Worm (Caenorhabditis elegans) whole organism, L4 larva: ENCODE data around the gene R05H5.4.

Source experiments
- F10B5.3 ChIP-seq: sonication (generic microtip); optimal IDR thresholded peaks from 2 replicates; lab custom pipeline; 2016; ENCODE audit warnings: mild to moderate bottlenecking, missing genetic modification characterization, missing compliant biosample characterization
- F26F4.8 ChIP-seq: fragments of 200-800 bp; sonication (Bioruptor generic); conservative IDR thresholded peaks from 2 replicates; pipeline ENCODE4 v1.3.6; 2022; ENCODE audit warnings: missing genetic modification characterization, missing compliant biosample characterization
- F37D6.2 ChIP-seq: sonication (generic microtip); optimal IDR thresholded peaks from 2 replicates; lab custom pipeline; 2016; ENCODE audit warnings: mild to moderate bottlenecking, missing genetic modification characterization, missing compliant biosample characterization
- F44E2.7 ChIP-seq: fragments of 200-800 bp; sonication (Bioruptor generic); IDR thresholded peaks from 2 replicates; pipeline ENCODE4 v2.1.2; 2022; ENCODE audit warnings: missing genetic modification characterization, missing compliant biosample characterization
- T26A8.4 ChIP-seq: fragments of 200-800 bp; sonication (Bioruptor generic); IDR thresholded peaks from 2 replicates; pipeline ENCODE4 v1.3.6; 2022; ENCODE audit warnings: missing genetic modification characterization, missing compliant biosample characterization
- Y75B8A.6 ChIP-seq: fragments of 200-800 bp; sonication (Bioruptor generic); IDR thresholded peaks from 2 replicates; pipeline ENCODE4 v1.3.6; 2022; ENCODE audit warnings: missing genetic modification reagents, missing genetic modification characterization, missing compliant biosample characterization
- ZK546.5 ChIP-seq, 2 experiments: sonication (generic microtip); optimal IDR thresholded peaks; 2 replicates each; lab custom pipeline; 2017; ENCODE audit warnings: missing biosample characterization in 2 of 2, missing genetic modification characterization in 2 of 2
- aha-1 ChIP-seq: fragments of 150-350 bp; peaks from one replicate; lab custom pipeline; 2014; ENCODE audit warnings: missing biosample characterization, missing genetic modification characterization
- ama-1 ChIP-seq: fragments of 150-350 bp; optimal IDR thresholded peaks from 2 replicates; lab custom pipeline; 2014; ENCODE audit warnings: inconsistent platforms, mixed read lengths
- attf-4 ChIP-seq: sonication (generic microtip); optimal IDR thresholded peaks from 3 replicates; lab custom pipeline; 2017; ENCODE audit warnings: missing biosample characterization, missing genetic modification characterization
- ceh-28 ChIP-seq: fragments of 150-350 bp; optimal IDR thresholded peaks from 2 replicates; lab custom pipeline; 2014; ENCODE audit warnings: missing biosample characterization, missing genetic modification reagents, missing genetic modification characterization
- ceh-44 ChIP-seq: fragments of 200-800 bp; sonication (Bioruptor generic); IDR thresholded peaks from 2 replicates; pipeline ENCODE4 v1.3.6; 2022; ENCODE audit warnings: missing genetic modification reagents, missing genetic modification characterization, missing compliant biosample characterization
- ceh-82 ChIP-seq: sonication (generic microtip); optimal IDR thresholded peaks from 2 replicates; lab custom pipeline; 2017; ENCODE audit warnings: missing biosample characterization, missing genetic modification characterization
- daf-19 ChIP-seq: fragments of 200-800 bp; sonication (Bioruptor generic); conservative IDR thresholded peaks from 2 replicates; pipeline ENCODE4 v1.3.6; 2022; ENCODE audit warnings: missing genetic modification characterization, missing compliant biosample characterization
- dmd-9 ChIP-seq: fragments of 200-800 bp; sonication (Bioruptor generic); IDR thresholded peaks from 2 replicates; pipeline ENCODE4 v1.3.6; 2022; ENCODE audit warnings: missing genetic modification reagents, missing genetic modification characterization, missing compliant biosample characterization
- dpl-1 ChIP-seq: fragments of 150-350 bp; optimal IDR thresholded peaks from 2 replicates; lab custom pipeline; 2014; ENCODE audit warnings: missing biosample characterization, missing genetic modification reagents, missing genetic modification characterization
- dve-1 ChIP-seq: sonication (generic microtip); optimal IDR thresholded peaks from 2 replicates; lab custom pipeline; 2017; ENCODE audit warnings: antibody characterized with exemption, mild to moderate bottlenecking, missing genetic modification characterization, missing compliant biosample characterization; ENCODE audit not compliant: insufficient read depth
- egl-43 ChIP-seq: fragments of 200-800 bp; sonication (Bioruptor generic); IDR thresholded peaks from 2 replicates; pipeline ENCODE4 v1.3.6; 2022; ENCODE audit warnings: missing genetic modification reagents, missing genetic modification characterization, missing compliant biosample characterization
- fkh-10 ChIP-seq: fragments of 150-350 bp; optimal IDR thresholded peaks from 2 replicates; lab custom pipeline; 2014; ENCODE audit warnings: missing biosample characterization, missing genetic modification reagents, missing genetic modification characterization
- gei-8 ChIP-seq: fragments of 200-800 bp; sonication (Bioruptor generic); optimal IDR thresholded peaks from 2 replicates; lab custom pipeline; 2018; ENCODE audit warnings: mild to moderate bottlenecking, missing genetic modification characterization, missing compliant biosample characterization
- hif-1 ChIP-seq, 2 experiments: sonication (generic microtip); optimal IDR thresholded peaks; 2 replicates each; lab custom pipeline; 2016 to 2017; ENCODE audit warnings: missing compliant biosample characterization in 2 of 2, missing genetic modification characterization in 2 of 2, missing genetic modification reagents in 2 of 2, missing genotype in 2 of 2, mild to moderate bottlenecking in 1 of 2
- hlh-30 ChIP-seq: sonication (generic microtip); optimal IDR thresholded peaks from 2 replicates; lab custom pipeline; 2017; ENCODE audit warnings: antibody characterized with exemption, mild to moderate bottlenecking, missing genetic modification characterization, missing compliant biosample characterization; ENCODE audit not compliant: insufficient read depth
- lin-13 ChIP-seq: fragments of 150-350 bp; optimal IDR thresholded peaks from 2 replicates; lab custom pipeline; 2014; ENCODE audit warnings: missing biosample characterization, missing genetic modification reagents, missing genetic modification characterization
- lin-29 ChIP-seq: fragments of 200-800 bp; sonication (Bioruptor generic); IDR thresholded peaks from 2 replicates; pipeline ENCODE4 v1.3.6; 2022; ENCODE audit warnings: missing genetic modification reagents, missing genetic modification characterization, missing compliant biosample characterization
- lin-39 ChIP-seq: fragments of 150-350 bp; optimal IDR thresholded peaks from 2 replicates; lab custom pipeline; 2014; ENCODE audit warnings: missing biosample characterization, missing genetic modification reagents, missing genetic modification characterization
- lir-3 ChIP-seq: sonication (generic microtip); optimal IDR thresholded peaks from 2 replicates; lab custom pipeline; 2016; ENCODE audit warnings: mild to moderate bottlenecking, missing genetic modification characterization, missing compliant biosample characterization
- madf-9 ChIP-seq: fragments of 200-800 bp; sonication (Bioruptor generic); conservative IDR thresholded peaks from 2 replicates; pipeline ENCODE4 v1.3.6; 2022; ENCODE audit warnings: missing genetic modification reagents, missing genetic modification characterization, missing compliant biosample characterization
- mdl-1 ChIP-seq, 2 experiments: fragments of 150-350 bp in 1 of 2; sonication (generic microtip) in 1 of 2; optimal IDR thresholded peaks; 2 replicates each; lab custom pipeline; 2014 to 2017; ENCODE audit warnings: missing biosample characterization in 2 of 2, missing genetic modification characterization in 2 of 2
- mep-1 ChIP-seq: fragments of 150-350 bp; sonication (generic microtip); optimal IDR thresholded peaks from 3 replicates; lab custom pipeline; 2014; ENCODE audit warnings: missing biosample characterization, missing genetic modification characterization
- nhr-237 ChIP-seq: sonication (generic microtip); optimal IDR thresholded peaks from 2 replicates; lab custom pipeline; 2017; ENCODE audit warnings: missing biosample characterization, missing genetic modification characterization
- nhr-25 ChIP-seq: sonication (generic microtip); optimal IDR thresholded peaks from 2 replicates; lab custom pipeline; 2017; ENCODE audit warnings: missing genetic modification characterization, mild to moderate bottlenecking, missing compliant biosample characterization, antibody characterized with exemption, moderate library complexity, borderline replicate concordance; ENCODE audit not compliant: insufficient read depth
- nhr-28 ChIP-seq: fragments of 150-350 bp; optimal IDR thresholded peaks from 2 replicates; lab custom pipeline; 2014; ENCODE audit warnings: missing biosample characterization, missing genetic modification characterization
- nhr-41 ChIP-seq: fragments of 200-800 bp; sonication (Bioruptor generic); IDR thresholded peaks from 2 replicates; pipeline ENCODE4 v1.3.6; 2022; ENCODE audit warnings: missing genetic modification reagents, missing genetic modification characterization, missing compliant biosample characterization
- nhr-42 ChIP-seq: fragments of 200-800 bp; sonication (Bioruptor generic); IDR thresholded peaks from 2 replicates; pipeline ENCODE4 v1.3.6; 2022; ENCODE audit warnings: missing genetic modification characterization, missing compliant biosample characterization
- nhr-6 ChIP-seq: fragments of 150-350 bp; optimal IDR thresholded peaks from 2 replicates; lab custom pipeline; 2014; ENCODE audit warnings: missing biosample characterization, missing genetic modification characterization
- pha-4 ChIP-seq, 2 experiments: fragments of 150-350 bp in 1 of 2; fragments of 200-800 bp in 1 of 2; sonication (Bioruptor generic) in 1 of 2; IDR thresholded peaks in 1 of 2; optimal IDR thresholded peaks in 1 of 2; 2 replicates each; pipeline versions ENCODE4 v1.3.6 to Lab custom; 2014 to 2022; ENCODE audit warnings: missing genetic modification characterization in 2 of 2, missing genetic modification reagents in 2 of 2, missing biosample characterization in 1 of 2, missing compliant biosample characterization in 1 of 2
- rbr-2 ChIP-seq: sonication (generic microtip); optimal IDR thresholded peaks from 2 replicates; lab custom pipeline; 2016; ENCODE audit warnings: missing genotype, missing genetic modification characterization, missing compliant biosample characterization
- sdz-12 ChIP-seq: fragments of 200-800 bp; sonication (Bioruptor generic); optimal IDR thresholded peaks from 2 replicates; lab custom pipeline; 2018; ENCODE audit warnings: mild to moderate bottlenecking, missing genetic modification characterization, missing compliant biosample characterization
- set-16 ChIP-seq: fragments of 200-800 bp; sonication (Bioruptor generic); IDR thresholded peaks from 2 replicates; pipeline ENCODE4 v1.3.6; 2022; ENCODE audit warnings: missing genetic modification reagents, missing genetic modification characterization, missing compliant biosample characterization
- snpc-1.2 ChIP-seq: fragments of 200-800 bp; sonication (Bioruptor generic); IDR thresholded peaks from 2 replicates; pipeline ENCODE4 v1.3.6; 2022; ENCODE audit warnings: missing genetic modification reagents, missing genetic modification characterization, missing compliant biosample characterization
- snpc-4 ChIP-seq: fragments of 150-350 bp; optimal IDR thresholded peaks from 2 replicates; lab custom pipeline; 2014; ENCODE audit warnings: missing biosample characterization, missing genetic modification characterization
- spr-1 ChIP-seq: sonication (generic microtip); optimal IDR thresholded peaks from 2 replicates; lab custom pipeline; 2016; ENCODE audit warnings: mild to moderate bottlenecking, missing genetic modification characterization, missing compliant biosample characterization
- spr-3 ChIP-seq: fragments of 200-800 bp; sonication (Bioruptor generic); optimal IDR thresholded peaks from 2 replicates; lab custom pipeline; 2018; ENCODE audit warnings: mild to moderate bottlenecking, missing genetic modification characterization, missing compliant biosample characterization
- tag-97 ChIP-seq: fragments of 200-800 bp; sonication (Bioruptor generic); IDR thresholded peaks from 2 replicates; pipeline ENCODE4 v1.3.6; 2022; ENCODE audit warnings: missing genetic modification characterization, missing compliant biosample characterization
- tra-1 ChIP-seq: fragments of 200-800 bp; sonication (Bioruptor generic); IDR thresholded peaks from 2 replicates; pipeline ENCODE4 v1.3.6; 2022; ENCODE audit warnings: missing genetic modification reagents, missing genetic modification characterization, missing compliant biosample characterization
- unc-130 ChIP-seq: sonication (generic microtip); optimal IDR thresholded peaks from 2 replicates; lab custom pipeline; 2016; ENCODE audit warnings: missing genetic modification reagents, missing genetic modification characterization, missing compliant biosample characterization
- unc-39 ChIP-seq: sonication (generic microtip); optimal IDR thresholded peaks from 2 replicates; lab custom pipeline; 2017; ENCODE audit warnings: missing biosample characterization, missing genetic modification characterization
- vab-7 ChIP-seq: fragments of 200-800 bp; sonication (Bioruptor generic); IDR thresholded peaks from 2 replicates; pipeline ENCODE4 v1.3.6; 2022; ENCODE audit warnings: missing genetic modification reagents, missing genetic modification characterization, missing compliant biosample characterization
- zag-1 ChIP-seq: fragments of 150-350 bp; optimal IDR thresholded peaks from 2 replicates; lab custom pipeline; 2014; ENCODE audit warnings: missing biosample characterization, missing genetic modification characterization
- zfp-2 ChIP-seq: sonication (generic microtip); optimal IDR thresholded peaks from 2 replicates; lab custom pipeline; 2016; ENCODE audit warnings: mild to moderate bottlenecking, missing genetic modification characterization, missing compliant biosample characterization
- zip-11 ChIP-seq: fragments of 200-800 bp; sonication (Bioruptor generic); IDR thresholded peaks from 2 replicates; pipeline ENCODE4 v1.3.6; 2022; ENCODE audit warnings: missing genetic modification characterization, missing compliant biosample characterization
- ztf-7 ChIP-seq: fragments of 150-350 bp; optimal IDR thresholded peaks from 2 replicates; lab custom pipeline; 2014; ENCODE audit warnings: missing biosample characterization, missing genetic modification characterization

The R05H5.4 gene

DNA sequence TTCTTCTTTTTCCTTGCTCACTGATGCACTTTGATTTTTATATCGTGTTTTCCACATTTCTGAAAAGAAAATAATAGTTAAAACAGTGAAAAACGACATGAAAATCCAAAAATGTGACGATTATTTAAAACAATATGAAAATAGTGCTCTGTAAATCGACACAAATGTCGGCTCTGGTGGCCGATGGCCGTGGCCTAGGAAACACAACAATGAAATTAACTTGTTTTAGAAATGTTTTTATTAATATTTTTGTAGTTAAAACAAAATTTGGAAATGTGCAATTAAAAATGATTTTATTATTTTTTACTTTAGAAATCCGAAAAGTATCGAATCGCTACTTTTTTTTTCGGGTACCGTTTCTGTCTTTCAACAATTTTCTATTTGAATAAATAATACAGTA is 953 bp upstream of the R05H5.4 start, which contains the start of gene arv-1 (continued):
- TF ChIP-seq dve-1 (tag; lab: Kevin White, UChicago) (peak; percentile 57), ama-1 (lab: Kevin White, UChicago) (no peak), zag-1 (tag; lab: Kevin White, UChicago) (no peak), fkh-10 (GFP tag; lab: Kevin White, UChicago) (no peak), gei-8 (no peak), nhr-237 (tag; lab: Kevin White, UChicago) (no peak), T26A8.4 (GFP tag; lab: Robert Waterston, UW) (peak; percentile 52; the same call in 1 of the 2 replicates), lir-3 (tag; lab: Kevin White, UChicago) (no peak), nhr-6 (tag; lab: Kevin White, UChicago) (peak; percentile 43), ceh-44 (no peak), nhr-41 (GFP tag; lab: Robert Waterston, UW) (no peak), vab-7 (GFP tag; lab: Robert Waterston, UW) (no peak), mdl-1 (tag; optimal IDR thresholded peaks at IDR 0.05; lab: Kevin White, UChicago) (no peak), aha-1 (peak; percentile 30), pha-4 (GFP tag; IDR thresholded peaks at IDR 0.05; lab: Robert Waterston, UW) (no peak), pha-4 (tag; optimal IDR thresholded peaks at IDR 0.05; lab: Kevin White, UChicago) (no peak), rbr-2 (tag; lab: Kevin White, UChicago) (peak; percentile 40), ceh-82 (tag; lab: Kevin White, UChicago) (no peak), unc-130 (peak; percentile 56), ZK546.5 (tag; optimal IDR thresholded peaks at IDR 0.05; lab: Kevin White, UChicago) (no peak), unc-39 (no peak), zfp-2 (no peak), madf-9 (GFP tag; lab: Robert Waterston, UW) (no peak), dmd-9 (GFP tag; lab: Robert Waterston, UW) (no peak), tag-97 (GFP tag; lab: Robert Waterston, UW) (no peak), dpl-1 (GFP tag; lab: Kevin White, UChicago) (peak; percentile 59), ceh-28 (tag; lab: Kevin White, UChicago) (no peak), ztf-7 (tag; lab: Kevin White, UChicago) (no peak), attf-4 (no peak), tra-1 (GFP tag; lab: Robert Waterston, UW) (no peak), F26F4.8 (no peak), lin-13 (GFP tag; lab: Kevin White, UChicago) (no peak), spr-1 (tag; lab: Kevin White, UChicago) (no peak), set-16 (no peak), lin-39 (no peak), nhr-28 (tag; lab: Kevin White, UChicago) (peak; percentile 72), nhr-25 (no peak), lin-29 (GFP tag; lab: Robert Waterston, UW) (no peak), Y75B8A.6 (GFP tag; lab: Robert Waterston, UW) (no peak), spr-3 (GFP tag; lab: Kevin White, UChicago) (no peak), snpc-4 (tag; lab: Kevin White, UChicago) (no peak), F37D6.2 (tag; lab: Kevin White, UChicago) (no peak), nhr-42 (no peak), sdz-12 (GFP tag; lab: Kevin White, UChicago) (no peak), zip-11 (GFP tag; lab: Robert Waterston, UW) (no peak), snpc-1.2 (no peak), F10B5.3 (tag; lab: Kevin White, UChicago) (no peak), mep-1 (tag; lab: Kevin White, UChicago) (peak; percentile 38), hif-1 (tag; optimal IDR thresholded peaks at IDR 0.05; lab: Kevin White, UChicago) (peak in 1 of 2 experiments; percentile 68), hlh-30 (tag; lab: Kevin White, UChicago) (peak; percentile 28), egl-43 (GFP tag; lab: Robert Waterston, UW) (no peak), F44E2.7 (no peak), daf-19 (GFP tag; lab: Robert Waterston, UW) (0 out of 2 replicates have a peak, but pooled peaks have one; percentile 29)
